Worm (Caenorhabditis elegans): ENCODE measurements around the gene unc-84.

The unc-84 gene

DNA sequence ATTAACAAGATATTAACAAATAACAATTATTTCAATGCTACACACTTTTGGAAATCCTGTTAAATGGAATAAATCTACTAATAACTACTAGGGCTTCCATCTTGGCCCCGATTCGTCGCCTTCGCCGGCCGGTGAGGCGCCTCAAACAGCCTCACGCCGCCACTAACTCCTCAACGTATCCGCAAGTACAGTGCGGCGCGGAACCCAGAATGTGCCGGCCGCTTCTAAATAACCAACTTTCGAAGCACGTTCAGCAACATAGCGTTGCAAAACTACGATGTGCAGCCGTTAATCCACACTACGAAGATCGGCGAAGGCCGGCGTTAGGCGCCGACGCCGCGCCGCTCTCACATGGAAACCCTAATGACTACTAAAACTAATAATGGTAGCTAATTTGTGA, 21.3 kb downstream of the unc-84 start:
- no peak for TF ChIP-seq snpc-4 (GFP tag; optimal IDR thresholded peaks at IDR 0.05)
- TF ChIP-seq snpc-4 (tag; optimal IDR thresholded peaks at IDR 0.05) = peak in 2 of 4 experiments; percentile 75 to 84
- TF ChIP-seq tbx-9 (tag; optimal IDR thresholded peaks at IDR 0.05; ENCODE audit: borderline replicate concordance) = no peak
- no peak for TF ChIP-seq hlh-12 (tag; optimal IDR thresholded peaks at IDR 0.05)
- no peak for TF ChIP-seq lsy-27 (tag; optimal IDR thresholded peaks at IDR 0.05; ENCODE audit: borderline replicate concordance, insufficient read depth)

DNA sequence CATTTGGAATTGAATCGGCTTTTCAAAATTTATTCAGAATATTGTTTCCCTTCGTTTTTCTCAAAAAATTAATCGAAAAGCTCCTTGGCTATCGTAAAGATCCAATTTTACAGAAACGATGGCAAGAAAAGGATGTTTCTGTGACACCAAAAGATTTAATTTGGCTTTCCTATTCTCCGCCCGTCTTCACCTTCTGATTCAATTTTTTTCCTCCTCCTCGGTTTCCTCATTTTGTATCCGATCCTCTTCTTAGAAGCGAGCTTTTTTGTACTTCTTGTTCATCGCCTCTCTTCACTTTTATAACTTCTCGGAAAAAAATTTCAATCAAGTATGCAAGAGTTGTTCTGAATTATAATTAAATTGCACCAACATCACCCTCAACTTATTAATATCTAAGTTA, 25.5 kb downstream of the unc-84 start:
- TF ChIP-seq egl-18 (GFP tag; IDR thresholded peaks at IDR 0.05) (no peak), B0035.1 (tag; optimal IDR thresholded peaks at IDR 0.05) (no peak), F39B2.1 (GFP tag; IDR thresholded peaks at IDR 0.05) (no peak)

DNA sequence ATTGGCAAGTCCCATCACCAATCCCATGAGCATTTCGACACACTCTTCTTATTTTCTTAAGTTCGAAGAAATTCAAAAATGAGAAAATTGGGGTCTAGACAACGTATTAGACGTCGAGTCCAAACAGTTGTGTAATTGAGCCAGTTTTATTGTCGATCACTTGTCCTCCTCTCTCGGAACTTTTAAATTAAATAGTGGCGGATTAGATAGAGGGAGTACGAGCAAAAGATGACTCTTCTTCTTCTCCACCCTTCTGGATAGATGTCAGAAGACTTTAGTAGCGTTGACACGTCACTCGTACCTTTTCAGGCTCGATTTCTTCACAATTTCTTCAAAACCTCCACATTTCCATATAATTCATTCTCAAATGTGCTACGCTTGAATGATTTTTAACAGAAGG, 30.6 kb downstream of the unc-84 start:
- TF ChIP-seq T26A5.8 (tag; optimal IDR thresholded peaks at IDR 0.05) (no peak), lin-26 (GFP tag; IDR thresholded peaks at IDR 0.05) (no peak), nfya-1 (tag; optimal IDR thresholded peaks at IDR 0.05; ENCODE audit: borderline replicate concordance, insufficient read depth) (no peak), hlh-26 (GFP tag; conservative IDR thresholded peaks at IDR 0.05) (no peak), aptf-3 (GFP tag; IDR thresholded peaks at IDR 0.05) (no peak), somi-1 (GFP tag; optimal IDR thresholded peaks at IDR 0.05) (no peak), B0261.1 (tag; optimal IDR thresholded peaks at IDR 0.05) (no peak), chd-7 (tag; optimal IDR thresholded peaks at IDR 0.05) (no peak), die-1 (tag; optimal IDR thresholded peaks at IDR 0.05) (no peak), lag-1 (GFP tag; IDR thresholded peaks at IDR 0.05) (no peak), T07F8.4 (tag; optimal IDR thresholded peaks at IDR 0.05) (no peak)

DNA sequence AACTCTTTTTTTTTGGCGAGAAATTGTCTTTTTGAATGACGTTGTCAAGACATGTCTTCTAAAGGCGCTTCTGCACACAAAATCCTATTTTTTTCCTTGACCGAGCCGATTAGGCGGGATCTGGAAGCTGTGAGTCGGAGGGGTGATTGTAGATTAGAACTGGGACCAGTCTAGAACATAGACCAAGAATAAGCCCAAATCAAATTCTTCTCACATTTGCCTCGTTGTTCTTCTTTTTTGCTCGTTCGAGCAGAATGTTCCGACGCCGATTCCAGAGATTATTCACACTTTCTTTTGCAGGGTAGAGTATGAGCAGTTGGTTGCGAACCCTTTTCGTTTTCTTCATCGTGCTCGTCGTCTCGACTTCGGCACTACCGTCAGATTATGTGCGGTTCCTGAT, 34.0 kb downstream of the unc-84 start, which contains the start of gene nlp-53:
Gene nlp-53, plus strand, starts transcription at position 301 of the 400 bp plus-strand sequence.
- TF ChIP-seq aptf-3 (GFP tag; IDR thresholded peaks at IDR 0.05) (no peak), ztf-3 (GFP tag; optimal IDR thresholded peaks at IDR 0.05) (no peak), madf-10 (tag; optimal IDR thresholded peaks at IDR 0.05) (no peak), lir-1 (GFP tag; conservative IDR thresholded peaks at IDR 0.05) (no peak), B0035.1 (tag; optimal IDR thresholded peaks at IDR 0.05) (no peak), aptf-2 (GFP tag; conservative IDR thresholded peaks at IDR 0.05) (no peak), ekl-4 (GFP tag; IDR thresholded peaks at IDR 0.05) (no peak), nhr-80 (tag; optimal IDR thresholded peaks at IDR 0.05) (no peak), nhr-179 (tag; optimal IDR thresholded peaks at IDR 0.05) (no peak)

DNA sequence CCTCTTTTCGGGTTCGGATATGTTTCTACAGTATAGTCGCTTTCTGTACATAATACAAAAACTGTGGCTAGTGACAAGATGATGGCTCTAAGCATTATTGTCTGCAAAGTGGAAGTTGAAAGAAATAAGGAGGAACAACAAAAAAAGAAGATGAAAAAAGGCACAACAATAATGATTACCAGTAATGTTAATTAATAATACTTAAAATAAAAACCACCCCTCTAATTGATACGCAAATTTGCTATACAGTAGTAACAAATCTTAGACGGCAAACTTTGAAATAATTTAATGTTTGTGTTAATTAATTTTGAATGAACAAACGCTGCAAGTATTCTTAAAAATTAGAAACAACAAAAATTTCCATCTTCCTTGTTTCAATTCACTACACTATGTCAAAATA, 37.1 kb downstream of the unc-84 start, which contains the start of gene Y12A6A.1:
Gene Y12A6A.1, minus strand, starts transcription at position 101 of the 400 bp plus-strand sequence.
- TF ChIP-seq ztf-3 (GFP tag; optimal IDR thresholded peaks at IDR 0.05) = no peak
- no peak for TF ChIP-seq hlh-12 (tag; optimal IDR thresholded peaks at IDR 0.05)
- TF ChIP-seq Y56A3A.18 (GFP tag; IDR thresholded peaks at IDR 0.05) = no peak

DNA sequence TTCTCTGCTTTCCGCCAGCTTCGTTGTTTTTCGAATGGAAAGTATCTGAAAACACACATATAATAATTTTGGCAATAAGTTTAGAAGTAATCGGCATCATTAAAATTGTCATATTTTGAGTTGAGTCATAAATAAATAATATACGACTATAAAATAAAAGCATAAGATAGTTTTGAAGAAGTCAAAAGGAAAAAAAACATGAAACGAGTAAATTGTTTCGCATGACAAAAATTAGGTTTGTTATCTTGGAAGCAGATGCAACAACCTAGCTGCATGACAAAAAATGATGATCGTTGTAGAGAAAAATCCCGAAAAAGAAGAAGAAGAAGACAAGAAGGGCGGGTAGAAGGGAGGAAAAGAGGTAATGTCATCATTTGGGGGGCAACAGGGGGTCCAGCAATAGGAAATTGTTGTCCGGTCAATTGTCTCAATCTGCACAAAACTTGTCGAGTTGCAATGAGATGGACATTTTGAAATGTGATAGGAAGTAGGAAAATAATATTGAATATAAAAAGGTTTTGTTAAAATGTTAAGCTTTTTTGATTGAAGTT, 46.6 kb downstream of the unc-84 start, which contains the start of gene nlg-1:
Gene nlg-1, minus strand, starts transcription at position 51 of the 551 bp plus-strand sequence.
- TF ChIP-seq K12H6.12 (tag; optimal IDR thresholded peaks at IDR 0.05) = no peak
- TF ChIP-seq lsy-27 (tag; optimal IDR thresholded peaks at IDR 0.05; ENCODE audit: borderline replicate concordance, insufficient read depth) = no peak
- no peak for TF ChIP-seq ekl-4 (GFP tag; IDR thresholded peaks at IDR 0.05)
